Worm (Caenorhabditis elegans) whole organism, L4 larva: ENCODE measurements around the gene K10F12.7.

Experiments used
- ceh-20 ChIP-seq: fragments of 200-800 bp; sonication (Bioruptor generic); IDR thresholded peaks from 2 replicates; pipeline ENCODE4 v1.3.6; 2022; ENCODE audit warnings: missing genetic modification reagents, missing genetic modification characterization, missing compliant biosample characterization
- ceh-82 ChIP-seq: sonication (generic microtip); optimal IDR thresholded peaks from 2 replicates; lab custom pipeline; 2017; ENCODE audit warnings: missing biosample characterization, missing genetic modification characterization
- egl-43 ChIP-seq: fragments of 200-800 bp; sonication (Bioruptor generic); IDR thresholded peaks from 2 replicates; pipeline ENCODE4 v1.3.6; 2022; ENCODE audit warnings: missing genetic modification reagents, missing genetic modification characterization, missing compliant biosample characterization
- hif-1 ChIP-seq, 2 experiments: sonication (generic microtip); optimal IDR thresholded peaks; 2 replicates each; lab custom pipeline; 2016 to 2017; ENCODE audit warnings: missing compliant biosample characterization in 2 of 2, missing genetic modification characterization in 2 of 2, missing genetic modification reagents in 2 of 2, missing genotype in 2 of 2, mild to moderate bottlenecking in 1 of 2
- jun-1 ChIP-seq: fragments of 150-350 bp; optimal IDR thresholded peaks from 2 replicates; lab custom pipeline; 2014; ENCODE audit warnings: missing biosample characterization, missing genetic modification reagents, missing genetic modification characterization
- lin-38 ChIP-seq: fragments of 200-800 bp; sonication (Bioruptor generic); IDR thresholded peaks from 2 replicates; pipeline ENCODE4 v1.3.6; 2022; ENCODE audit warnings: missing genetic modification reagents, missing genetic modification characterization, missing compliant biosample characterization
- lin-39 ChIP-seq: fragments of 150-350 bp; optimal IDR thresholded peaks from 2 replicates; lab custom pipeline; 2014; ENCODE audit warnings: missing biosample characterization, missing genetic modification reagents, missing genetic modification characterization
- mep-1 ChIP-seq: fragments of 150-350 bp; sonication (generic microtip); optimal IDR thresholded peaks from 3 replicates; lab custom pipeline; 2014; ENCODE audit warnings: missing biosample characterization, missing genetic modification characterization
- pha-4 ChIP-seq, 2 experiments: fragments of 150-350 bp in 1 of 2; fragments of 200-800 bp in 1 of 2; sonication (Bioruptor generic) in 1 of 2; IDR thresholded peaks in 1 of 2; optimal IDR thresholded peaks in 1 of 2; 2 replicates each; pipeline versions ENCODE4 v1.3.6 to Lab custom; 2014 to 2022; ENCODE audit warnings: missing genetic modification characterization in 2 of 2, missing genetic modification reagents in 2 of 2, missing biosample characterization in 1 of 2, missing compliant biosample characterization in 1 of 2
- pqm-1 ChIP-seq: sonication (generic microtip); optimal IDR thresholded peaks from 2 replicates; lab custom pipeline; 2017; ENCODE audit warnings: missing biosample characterization, missing genetic modification characterization
- sdz-12 ChIP-seq: fragments of 200-800 bp; sonication (Bioruptor generic); optimal IDR thresholded peaks from 2 replicates; lab custom pipeline; 2018; ENCODE audit warnings: mild to moderate bottlenecking, missing genetic modification characterization, missing compliant biosample characterization
- skn-1 ChIP-seq: fragments of 150-350 bp; optimal IDR thresholded peaks from 2 replicates; lab custom pipeline; 2014; ENCODE audit warnings: missing biosample characterization, missing genetic modification characterization
- snpc-4 ChIP-seq: fragments of 150-350 bp; optimal IDR thresholded peaks from 2 replicates; lab custom pipeline; 2014; ENCODE audit warnings: missing biosample characterization, missing genetic modification characterization
- ztf-11 ChIP-seq: fragments of 150-350 bp; optimal IDR thresholded peaks from 2 replicates; lab custom pipeline; 2014; ENCODE audit warnings: missing biosample characterization, missing genetic modification characterization

- no peak for TF ChIP-seq jun-1
- TF ChIP-seq ztf-11 (tag; lab: Kevin White, UChicago) = no peak
- TF ChIP-seq pqm-1 (tag; lab: Kevin White, UChicago) = no peak
- TF ChIP-seq snpc-4 = no peak
- TF ChIP-seq ceh-82 (tag; lab: Kevin White, UChicago) = no peak
- TF ChIP-seq lin-39 (tag; lab: Kevin White, UChicago) = no peak
- no peak for TF ChIP-seq egl-43 (GFP tag; lab: Robert Waterston, UW)
- no peak for TF ChIP-seq hif-1 (tag; optimal IDR thresholded peaks at IDR 0.05; lab: Kevin White, UChicago)
- no peak for TF ChIP-seq pha-4 (GFP tag; IDR thresholded peaks at IDR 0.05; lab: Robert Waterston, UW)
- no peak for TF ChIP-seq pha-4 (tag; optimal IDR thresholded peaks at IDR 0.05; lab: Kevin White, UChicago)
- TF ChIP-seq lin-38 (GFP tag; lab: Robert Waterston, UW) = no peak
- TF ChIP-seq skn-1 (tag; lab: Kevin White, UChicago) = no peak
- TF ChIP-seq mep-1 = no peak
- TF ChIP-seq ceh-20 (GFP tag; lab: Robert Waterston, UW) = no peak
- TF ChIP-seq sdz-12 (GFP tag; lab: Kevin White, UChicago) = no peak
Observed at ce11 chrIII:382470-382869, at the start of gene K10F12.7.
